Worm (Caenorhabditis elegans): ENCODE measurements around the gene C05C10.5.

ce11 chrII:9982437-9982836 is 43.6 kb downstream of the C05C10.5 start:
- TF ChIP-seq ama-1 (optimal IDR thresholded peaks at IDR 0.05): no peak
- TF ChIP-seq hnd-1 (tag; optimal IDR thresholded peaks at IDR 0.05): no peak
- TF ChIP-seq scrt-1 (GFP tag; IDR thresholded peaks at IDR 0.05): no peak
- no peak for TF ChIP-seq ets-7 (tag; optimal IDR thresholded peaks at IDR 0.05)
- TF ChIP-seq flt-1 (GFP tag; IDR thresholded peaks at IDR 0.05): no peak
- no peak for TF ChIP-seq pes-1 (GFP tag; IDR thresholded peaks at IDR 0.05)
